Worm (Caenorhabditis elegans) whole organism, mixed stage, embryonic: Measurements from ENCODE around the gene F08F3.6.

ENCODE experiments used
- blmp-1 ChIP-seq: fragments of 150-350 bp; optimal IDR thresholded peaks from 2 replicates; lab custom pipeline; 2014; ENCODE audit warnings: missing biosample characterization, missing genetic modification characterization
- ceh-39 ChIP-seq: fragments of 150-350 bp; optimal IDR thresholded peaks from 2 replicates; lab custom pipeline; 2014; ENCODE audit warnings: missing biosample characterization, missing genetic modification characterization
- ceh-43 ChIP-seq: fragments of 200-800 bp; sonication (Bioruptor generic); optimal IDR thresholded peaks from 2 replicates; lab custom pipeline; 2018; ENCODE audit warnings: mild to moderate bottlenecking, missing genetic modification characterization, moderate library complexity, missing compliant biosample characterization
- cnd-1 ChIP-seq: fragments of 200-800 bp; sonication (Bioruptor generic); optimal IDR thresholded peaks from 2 replicates; lab custom pipeline; 2018; ENCODE audit warnings: mild to moderate bottlenecking, missing genetic modification characterization, missing compliant biosample characterization
- drap-1 ChIP-seq: fragments of 200-800 bp; sonication (Bioruptor generic); optimal IDR thresholded peaks from 3 replicates; lab custom pipeline; 2018; ENCODE audit warnings: mild to moderate bottlenecking, missing genetic modification characterization, missing compliant biosample characterization
- elt-1 ChIP-seq: sonication (generic microtip); optimal IDR thresholded peaks from 2 replicates; lab custom pipeline; 2017; ENCODE audit warnings: missing genetic modification characterization, mild to moderate bottlenecking, missing compliant biosample characterization, antibody characterized with exemption, moderate library complexity, borderline replicate concordance; ENCODE audit not compliant: insufficient read depth
- elt-3 ChIP-seq: fragments of 150-350 bp; optimal IDR thresholded peaks from 2 replicates; lab custom pipeline; 2014; ENCODE audit warnings: missing biosample characterization, missing genetic modification characterization
- ham-2 ChIP-seq: fragments of 200-800 bp; sonication (Bioruptor generic); optimal IDR thresholded peaks from 2 replicates; lab custom pipeline; 2018; ENCODE audit warnings: mild to moderate bottlenecking, missing genetic modification characterization, missing compliant biosample characterization
- lsy-2 ChIP-seq: fragments of 150-350 bp; optimal IDR thresholded peaks from 2 replicates; lab custom pipeline; 2014; ENCODE audit warnings: missing biosample characterization, missing genetic modification characterization
- mab-5 ChIP-seq: fragments of 150-350 bp; optimal IDR thresholded peaks from 2 replicates; lab custom pipeline; 2014; ENCODE audit warnings: missing biosample characterization, missing genetic modification characterization
- mep-1 ChIP-seq: fragments of 150-350 bp; optimal IDR thresholded peaks from 2 replicates; lab custom pipeline; 2017; ENCODE audit warnings: missing biosample characterization, missing genetic modification reagents, missing genetic modification characterization, inconsistent platforms
- mls-2 ChIP-seq: sonication (generic microtip); optimal IDR thresholded peaks from 2 replicates; lab custom pipeline; 2016; ENCODE audit warnings: mild to moderate bottlenecking, missing genetic modification characterization, moderate library complexity, missing compliant biosample characterization
- nhr-237 ChIP-seq: fragments of 150-350 bp; optimal IDR thresholded peaks from 2 replicates; lab custom pipeline; 2014; ENCODE audit warnings: missing biosample characterization, missing genetic modification characterization
- nhr-28 ChIP-seq: fragments of 150-350 bp; optimal IDR thresholded peaks from 2 replicates; lab custom pipeline; 2014; ENCODE audit warnings: missing biosample characterization, missing genetic modification characterization
- nhr-76 ChIP-seq: sonication (generic microtip); optimal IDR thresholded peaks from 2 replicates; lab custom pipeline; 2017; ENCODE audit warnings: missing biosample characterization, missing genetic modification characterization
- sptf-1 ChIP-seq: sonication (generic microtip); optimal IDR thresholded peaks from 2 replicates; lab custom pipeline; 2017; ENCODE audit warnings: mild to moderate bottlenecking, missing genetic modification characterization, moderate library complexity, missing compliant biosample characterization
- unc-62 ChIP-seq: fragments of 150-350 bp; optimal IDR thresholded peaks from 2 replicates; lab custom pipeline; 2014; ENCODE audit warnings: missing biosample characterization, missing genetic modification reagents, missing genetic modification characterization
- zip-8 ChIP-seq: fragments of 150-350 bp; optimal IDR thresholded peaks from 2 replicates; lab custom pipeline; 2014; ENCODE audit warnings: missing biosample characterization, missing genetic modification characterization
- ztf-11 ChIP-seq: fragments of 150-350 bp; optimal IDR thresholded peaks from 2 replicates; lab custom pipeline; 2014; ENCODE audit warnings: missing biosample characterization, missing genetic modification characterization

F08F3.6 gene

DNA sequence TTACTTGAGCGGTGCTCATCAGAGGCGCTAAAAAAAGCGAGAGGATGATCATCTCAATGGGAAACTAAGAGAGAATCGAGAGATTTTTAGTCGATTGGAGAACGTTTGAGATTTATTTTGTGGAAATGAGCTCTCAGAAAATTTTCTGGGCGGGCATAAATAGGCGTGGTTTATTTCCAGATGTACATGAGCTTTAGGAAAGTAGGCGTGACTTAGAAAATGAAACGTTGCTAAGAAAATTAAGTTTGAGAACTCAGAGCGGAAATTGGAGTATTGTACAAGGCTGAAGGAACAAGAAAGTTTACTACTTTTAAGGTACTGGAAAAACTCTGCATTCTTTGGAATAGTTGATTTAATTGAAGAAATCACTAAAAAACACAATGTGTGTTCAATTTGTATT, 51.1 kb downstream of the F08F3.6 start, which contains the start of gene T09D3.9:
Gene T09D3.9, minus strand, starts transcription at position 101 of the 400 bp plus-strand sequence.
- TF ChIP-seq sptf-1 (no peak), ztf-11 (tag; lab: Kevin White, UChicago) (no peak), mep-1 (tag; lab: Kevin White, UChicago) (no peak), ham-2 (GFP tag; lab: Kevin White, UChicago) (no peak), cnd-1 (tag; lab: Kevin White, UChicago) (no peak), mab-5 (no peak), ceh-39 (tag; lab: Kevin White, UChicago) (no peak), mls-2 (no peak), elt-1 (tag; lab: Kevin White, UChicago) (no peak), elt-3 (tag; lab: Kevin White, UChicago) (no peak), unc-62 (GFP tag; lab: Kevin White, UChicago) (no peak), ceh-43 (no peak), nhr-76 (tag; lab: Kevin White, UChicago) (no peak), drap-1 (GFP tag; lab: Kevin White, UChicago) (no peak), zip-8 (no peak), lsy-2 (no peak), nhr-28 (tag; lab: Kevin White, UChicago) (no peak), blmp-1 (tag; lab: Kevin White, UChicago) (no peak), nhr-237 (tag; lab: Kevin White, UChicago) (no peak)
